Worm (Caenorhabditis elegans): ENCODE measurements around the gene gst-3.

- TF ChIP-seq nhr-28 (tag; optimal IDR thresholded peaks at IDR 0.05), result no peak
- no peak for TF ChIP-seq fos-1 (tag; optimal IDR thresholded peaks at IDR 0.05)
- no peak for TF ChIP-seq fkh-10 (GFP tag; optimal IDR thresholded peaks at IDR 0.05)
- no peak for TF ChIP-seq zag-1 (tag; optimal IDR thresholded peaks at IDR 0.05)
Measured at ce11 chrIV:10122205-10122604, 17.8 kb downstream of the gst-3 start, which contains the start of gene irld-21.
